Worm (Caenorhabditis elegans): ENCODE data around the gene F18E3.10.

F18E3.10 gene

DNA sequence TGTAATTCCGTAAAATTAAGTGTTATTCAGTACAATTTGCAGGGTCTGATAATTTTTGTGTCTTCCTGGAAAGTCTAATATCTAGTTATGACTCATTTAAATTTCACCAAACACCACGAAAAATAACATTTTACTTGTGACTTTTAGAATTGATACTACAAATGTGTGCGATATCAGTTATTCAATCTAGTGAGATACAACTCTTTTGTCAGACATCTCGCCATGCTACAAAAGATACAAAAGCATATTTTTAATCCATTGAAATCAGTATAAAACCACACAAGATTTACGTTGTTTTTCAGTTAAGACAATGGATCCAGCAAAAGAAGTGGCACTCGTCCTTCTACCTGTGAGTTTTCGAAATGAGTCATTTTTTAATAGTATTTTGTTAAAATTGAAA, 50.1 kb downstream of the F18E3.10 start, which contains the start of gene srx-56:
Gene srx-56 (plus strand): TSS at position 301 of the 400 bp plus-strand sequence.
- no peak for TF ChIP-seq tbx-37 (GFP tag; conservative IDR thresholded peaks at IDR 0.05)
- TF ChIP-seq scrt-1 (GFP tag; IDR thresholded peaks at IDR 0.05) = no peak
- TF ChIP-seq pes-1 (GFP tag; IDR thresholded peaks at IDR 0.05) = no peak
- TF ChIP-seq ama-1 (optimal IDR thresholded peaks at IDR 0.05) = no peak
- no peak for TF ChIP-seq tra-4 (tag; optimal IDR thresholded peaks at IDR 0.05)
- TF ChIP-seq hmg-4 (GFP tag; optimal IDR thresholded peaks at IDR 0.05) = no peak
- TF ChIP-seq flt-1 (GFP tag; IDR thresholded peaks at IDR 0.05) = no peak
- no peak for TF ChIP-seq ets-7 (tag; optimal IDR thresholded peaks at IDR 0.05)
- TF ChIP-seq sea-1 (GFP tag; conservative IDR thresholded peaks at IDR 0.05) = no peak
- no peak for TF ChIP-seq ceh-36 (tag; optimal IDR thresholded peaks at IDR 0.05)
- no peak for TF ChIP-seq hnd-1 (tag; optimal IDR thresholded peaks at IDR 0.05)
- no peak for TF ChIP-seq tbx-11 (GFP tag; IDR thresholded peaks at IDR 0.05)
- TF ChIP-seq aly-1 (tag; optimal IDR thresholded peaks at IDR 0.05) = no peak
- no peak for TF ChIP-seq hmbx-1 (tag; optimal IDR thresholded peaks at IDR 0.05)
- TF ChIP-seq ceh-13 (GFP tag; optimal IDR thresholded peaks at IDR 0.05) = no peak
- TF ChIP-seq F13C5.2 (tag; optimal IDR thresholded peaks at IDR 0.05) = no peak

All from whole organism, early embryonic.